Fruit fly (Drosophila melanogaster) whole organism, embryonic: ENCODE data around the gene nmo.

ENCODE experiments used
- BEAF-32 ChIP-seq: fragments of 200-800 bp; sonication (Bioruptor generic); optimal IDR thresholded peaks from 3 replicates; lab custom pipeline; 2017; ENCODE audit warnings: missing biosample characterization, missing genetic modification characterization, mild to moderate bottlenecking, moderate library complexity, missing genetic modification reagents
- Bgb ChIP-seq: fragments of 200-800 bp; sonication (Bioruptor generic); IDR thresholded peaks from 2 replicates; pipeline ENCODE4 v1.3.6; 2022; ENCODE audit warnings: missing biosample characterization, missing genetic modification characterization; ENCODE audit not compliant: partially characterized antibody
- Bteb2 ChIP-seq: fragments of 200-800 bp; sonication (Bioruptor generic); optimal IDR thresholded peaks from 2 replicates; lab custom pipeline; 2016; ENCODE audit warnings: missing biosample characterization, missing genetic modification characterization
- CG1024 ChIP-seq: fragments of 200-800 bp; sonication (Bioruptor generic); IDR thresholded peaks from 2 replicates; pipeline ENCODE4 v1.3.6; 2022; ENCODE audit warnings: missing biosample characterization, missing genetic modification characterization
- CG10321 ChIP-seq: fragments of 200-800 bp; sonication (Bioruptor generic); IDR thresholded peaks from 2 replicates; pipeline ENCODE4 v1.3.6; 2022; ENCODE audit warnings: missing biosample characterization, missing genetic modification characterization
- CG11560 ChIP-seq: fragments of 200-800 bp; sonication (Bioruptor generic); IDR thresholded peaks from 3 replicates; pipeline ENCODE4 v1.3.6; 2022; ENCODE audit warnings: missing biosample characterization, missing genetic modification characterization
- CG11696 ChIP-seq: fragments of 200-800 bp; sonication (Bioruptor generic); IDR thresholded peaks from 2 replicates; pipeline ENCODE4 v1.3.6; 2022; ENCODE audit warnings: missing biosample characterization, missing genetic modification characterization
- CG12744 ChIP-seq: fragments of 200-800 bp; sonication (Bioruptor generic); optimal IDR thresholded peaks from 2 replicates; lab custom pipeline; 2016; ENCODE audit warnings: missing biosample characterization, missing genetic modification characterization
- CG12942 ChIP-seq: fragments of 200-800 bp; sonication (Bioruptor generic); optimal IDR thresholded peaks from 3 replicates; lab custom pipeline; 2016; ENCODE audit warnings: missing biosample characterization, missing genetic modification characterization
- CG13894 ChIP-seq: fragments of 200-800 bp; sonication (Bioruptor generic); optimal IDR thresholded peaks from 3 replicates; lab custom pipeline; 2018; ENCODE audit warnings: missing biosample characterization, mild to moderate bottlenecking, missing genetic modification characterization, moderate library complexity
- CG17829 ChIP-seq: fragments of 200-800 bp; optimal IDR thresholded peaks from 2 replicates; lab custom pipeline; 2019; ENCODE audit warnings: missing biosample characterization, mild to moderate bottlenecking, missing genetic modification characterization, moderate library complexity
- CG2116 ChIP-seq: fragments of 200-800 bp; sonication (Bioruptor generic); optimal IDR thresholded peaks from 3 replicates; lab custom pipeline; 2018; ENCODE audit warnings: missing biosample characterization, mild to moderate bottlenecking, missing genetic modification characterization
- CG32772 ChIP-seq: fragments of 200-800 bp; sonication (Bioruptor generic); IDR thresholded peaks from 2 replicates; pipeline ENCODE4 v1.3.6; 2022; ENCODE audit warnings: missing biosample characterization, missing genetic modification characterization
- CG42726 ChIP-seq: fragments of 200-800 bp; sonication (Bioruptor generic); IDR thresholded peaks from 2 replicates; pipeline ENCODE4 v1.3.6; 2022; ENCODE audit warnings: missing biosample characterization, missing genetic modification characterization; ENCODE audit not compliant: partially characterized antibody
- CG5953 ChIP-seq: fragments of 200-800 bp; sonication (Bioruptor generic); IDR thresholded peaks from 2 replicates; pipeline ENCODE4 v1.3.6; 2022; ENCODE audit warnings: missing biosample characterization, missing genetic modification characterization
- CG6791 ChIP-seq: fragments of 200-800 bp; sonication (Bioruptor generic); IDR thresholded peaks from 3 replicates; pipeline ENCODE4 v1.3.6; 2022; ENCODE audit warnings: missing biosample characterization, missing genetic modification characterization; ENCODE audit not compliant: partially characterized antibody
- CG8290 ChIP-seq, 3 experiments: fragments of 200-800 bp; sonication (Bioruptor generic); optimal IDR thresholded peaks; 2 replicates each; lab custom pipeline; 2016 to 2019; ENCODE audit warnings: missing biosample characterization in 3 of 3, missing genetic modification characterization in 3 of 3, mild to moderate bottlenecking in 2 of 3, moderate library complexity in 1 of 3
- CG9932 ChIP-seq: fragments of 200-800 bp; sonication (Bioruptor generic); IDR thresholded peaks from 2 replicates; pipeline ENCODE4 v1.3.6; 2022; ENCODE audit warnings: missing biosample characterization, missing genetic modification characterization
- Dip2 ChIP-seq: fragments of 200-800 bp; sonication (Bioruptor generic); IDR thresholded peaks from 2 replicates; pipeline ENCODE4 v1.3.6; 2022; ENCODE audit warnings: missing biosample characterization, missing genetic modification characterization
- Max ChIP-seq: fragments of 200-800 bp; sonication (Bioruptor generic); optimal IDR thresholded peaks from 2 replicates; lab custom pipeline; 2016; ENCODE audit warnings: missing biosample characterization, mild to moderate bottlenecking, missing genetic modification characterization
- Myb ChIP-seq: fragments of 200-800 bp; sonication (Bioruptor generic); optimal IDR thresholded peaks from 2 replicates; lab custom pipeline; 2016; ENCODE audit warnings: missing biosample characterization, missing genetic modification characterization
- NfI ChIP-seq: fragments of 200-800 bp; sonication (Bioruptor generic); optimal IDR thresholded peaks from 3 replicates; lab custom pipeline; 2018; ENCODE audit warnings: missing biosample characterization, mild to moderate bottlenecking, missing genetic modification characterization, moderate library complexity
- Opbp ChIP-seq: fragments of 200-800 bp; sonication (Bioruptor generic); IDR thresholded peaks from 3 replicates; pipeline ENCODE4 v1.3.6; 2022; ENCODE audit warnings: missing biosample characterization, missing genetic modification characterization; ENCODE audit not compliant: partially characterized antibody
- Side ChIP-seq: fragments of 200-800 bp; sonication (Bioruptor generic); optimal IDR thresholded peaks from 2 replicates; lab custom pipeline; 2016; ENCODE audit warnings: missing biosample characterization, missing genetic modification characterization
- Trl ChIP-seq, 3 experiments: fragments of >200 bp in 2 of 3; fragments of 200-800 bp in 1 of 3; sonication (Bioruptor generic) in 1 of 3; optimal IDR thresholded peaks; 2 replicates in 1 of 3; 3 replicates in 2 of 3; lab custom pipeline; 2016 to 2017; ENCODE audit warnings: missing biosample characterization in 1 of 3, missing genetic modification characterization in 1 of 3
- abd-A ChIP-seq: fragments of 200-800 bp; sonication (Bioruptor generic); optimal IDR thresholded peaks from 3 replicates; lab custom pipeline; 2019; ENCODE audit warnings: missing biosample characterization, mild to moderate bottlenecking, missing genetic modification characterization, moderate library complexity
- az2 ChIP-seq: fragments of 200-800 bp; sonication (Bioruptor generic); optimal IDR thresholded peaks from 3 replicates; lab custom pipeline; 2016; ENCODE audit warnings: missing biosample characterization, missing genetic modification characterization
- croc ChIP-seq: fragments of 200-800 bp; sonication (Bioruptor generic); conservative IDR thresholded peaks from 3 replicates; pipeline ENCODE4 v1.3.6; 2022; ENCODE audit warnings: missing biosample characterization, missing genetic modification characterization
- crol ChIP-seq: fragments of 200-800 bp; sonication (Bioruptor generic); IDR thresholded peaks from 2 replicates; pipeline ENCODE4 v1.3.6; 2022; ENCODE audit warnings: missing biosample characterization, missing genetic modification characterization
- cwo ChIP-seq: fragments of 200-800 bp; sonication (Bioruptor generic); optimal IDR thresholded peaks from 3 replicates; lab custom pipeline; 2017; ENCODE audit warnings: missing biosample characterization, missing genetic modification characterization, mild to moderate bottlenecking, moderate library complexity, missing genetic modification reagents
- da ChIP-seq: fragments of 200-800 bp; sonication (Bioruptor generic); optimal IDR thresholded peaks from 2 replicates; lab custom pipeline; 2016; ENCODE audit warnings: missing biosample characterization, missing genetic modification characterization
- ems ChIP-seq: fragments of 200-800 bp; sonication (Bioruptor generic); optimal IDR thresholded peaks from 3 replicates; lab custom pipeline; 2016; ENCODE audit warnings: missing biosample characterization, missing genetic modification characterization
- exex ChIP-seq: fragments of 200-800 bp; sonication (Bioruptor generic); optimal IDR thresholded peaks from 4 replicates; lab custom pipeline; 2018; ENCODE audit warnings: missing biosample characterization, mild to moderate bottlenecking, missing genetic modification characterization, moderate library complexity
- fd96Cb ChIP-seq: fragments of 200-800 bp; sonication (Bioruptor generic); optimal IDR thresholded peaks from 2 replicates; lab custom pipeline; 2018; ENCODE audit warnings: missing biosample characterization, mild to moderate bottlenecking, missing genetic modification characterization, moderate library complexity
- fu2 ChIP-seq: fragments of 200-800 bp; sonication (Bioruptor generic); optimal IDR thresholded peaks from 2 replicates; lab custom pipeline; 2016; ENCODE audit warnings: missing biosample characterization, missing genetic modification characterization
- mam ChIP-seq: fragments of 200-800 bp; sonication (Bioruptor generic); optimal IDR thresholded peaks from 3 replicates; lab custom pipeline; 2016; ENCODE audit warnings: missing biosample characterization, missing genetic modification characterization
- oc ChIP-seq: fragments of 200-800 bp; sonication (Bioruptor generic); optimal IDR thresholded peaks from 2 replicates; lab custom pipeline; 2018; ENCODE audit warnings: missing biosample characterization, mild to moderate bottlenecking, missing genetic modification characterization, moderate library complexity
- pb ChIP-seq: fragments of 200-800 bp; sonication (Bioruptor generic); optimal IDR thresholded peaks from 3 replicates; lab custom pipeline; 2016; ENCODE audit warnings: missing biosample characterization, missing genetic modification characterization
- pros ChIP-seq: fragments of 200-800 bp; sonication (Bioruptor generic); optimal IDR thresholded peaks from 3 replicates; lab custom pipeline; 2019; ENCODE audit warnings: missing biosample characterization, mild to moderate bottlenecking, missing genetic modification characterization, moderate library complexity
- pzg ChIP-seq: fragments of 200-800 bp; sonication (Bioruptor generic); optimal IDR thresholded peaks from 3 replicates; lab custom pipeline; 2018; ENCODE audit warnings: missing biosample characterization, mild to moderate bottlenecking, missing genetic modification characterization, moderate library complexity
- ro ChIP-seq: fragments of 200-800 bp; sonication (Bioruptor generic); IDR thresholded peaks from 2 replicates; pipeline ENCODE4 v1.3.6; 2022; ENCODE audit warnings: missing biosample characterization, missing genetic modification characterization
- sc ChIP-seq, 3 experiments: fragments of >200 bp in 2 of 3; fragments of 200-800 bp in 1 of 3; sonication (Bioruptor generic) in 1 of 3; optimal IDR thresholded peaks; 2 replicates in 2 of 3; 3 replicates in 1 of 3; lab custom pipeline; 2017; ENCODE audit warnings: mild to moderate bottlenecking in 1 of 3, missing biosample characterization in 1 of 3, missing genetic modification characterization in 1 of 3, missing genetic modification reagents in 1 of 3
- slp2 ChIP-seq: fragments of 200-800 bp; sonication (Bioruptor generic); optimal IDR thresholded peaks from 2 replicates; lab custom pipeline; 2016; ENCODE audit warnings: missing biosample characterization, missing genetic modification characterization
- sug ChIP-seq: fragments of 200-800 bp; optimal IDR thresholded peaks from 2 replicates; lab custom pipeline; 2019; ENCODE audit warnings: missing biosample characterization, mild to moderate bottlenecking, missing genetic modification characterization, moderate library complexity
- unc-4 ChIP-seq: fragments of 200-800 bp; sonication (Bioruptor generic); IDR thresholded peaks from 2 replicates; pipeline ENCODE4 v1.3.6; 2022; ENCODE audit warnings: missing biosample characterization, missing genetic modification characterization; ENCODE audit not compliant: partially characterized antibody
- vvl ChIP-seq: fragments of 200-800 bp; sonication (Bioruptor generic); IDR thresholded peaks from 2 replicates; pipeline ENCODE4 v1.3.6; 2022; ENCODE audit warnings: missing biosample characterization, missing genetic modification characterization
- wdn ChIP-seq: fragments of 200-800 bp; sonication (Bioruptor generic); IDR thresholded peaks from 2 replicates; pipeline ENCODE4 v1.3.6; 2022; ENCODE audit warnings: missing biosample characterization, missing genetic modification characterization
- wek ChIP-seq: fragments of 200-800 bp; sonication (Bioruptor generic); optimal IDR thresholded peaks from 3 replicates; lab custom pipeline; 2018; ENCODE audit warnings: missing biosample characterization, mild to moderate bottlenecking, missing genetic modification characterization, moderate library complexity
- wor ChIP-seq: fragments of 200-800 bp; sonication (Bioruptor generic); IDR thresholded peaks from 2 replicates; pipeline ENCODE4 v1.3.6; 2022; ENCODE audit warnings: missing biosample characterization, missing genetic modification characterization
- zfh1 ChIP-seq: fragments of 200-800 bp; sonication (Bioruptor generic); IDR thresholded peaks from 3 replicates; pipeline ENCODE4 v1.3.6; 2022; ENCODE audit warnings: missing biosample characterization, missing genetic modification characterization

Gene nmo

dm6 chr3L:7958590-7959180, 20.2 kb upstream of the nmo start (continued):
- no peak for TF ChIP-seq cwo
- TF ChIP-seq fu2 = no peak
- TF ChIP-seq abd-A = peak; percentile 98
- no peak for TF ChIP-seq slp2 (GFP tag; lab: Kevin White, UChicago)
- no peak for TF ChIP-seq fd96Cb (tag; lab: Kevin White, UChicago)
- TF ChIP-seq crol (GFP tag; lab: Robert Waterston, UW) = peak; percentile 86
- no peak for TF ChIP-seq pb
- TF ChIP-seq CG5953 (GFP tag; lab: Robert Waterston, UW) = no peak
- TF ChIP-seq CG10321 (GFP tag; lab: Robert Waterston, UW) = peak; percentile 74
- no peak for TF ChIP-seq zfh1 (GFP tag; lab: Robert Waterston, UW)
- peak; percentile 80 for TF ChIP-seq exex
- no peak for TF ChIP-seq BEAF-32 (GFP tag; lab: Kevin White, UChicago)
- no peak for TF ChIP-seq pros
- TF ChIP-seq CG13894 (tag; lab: Kevin White, UChicago) = peak; percentile 23
- no peak for TF ChIP-seq CG6791 (GFP tag; lab: Robert Waterston, UW)
- no peak for TF ChIP-seq croc (GFP tag; lab: Robert Waterston, UW)
- TF ChIP-seq ro (GFP tag; lab: Robert Waterston, UW) = no peak
- no peak for TF ChIP-seq ems (GFP tag; lab: Kevin White, UChicago)
- no peak for TF ChIP-seq Opbp (GFP tag; lab: Robert Waterston, UW)
- no peak for TF ChIP-seq NfI (GFP tag; lab: Kevin White, UChicago)
- no peak for TF ChIP-seq unc-4 (GFP tag; lab: Robert Waterston, UW)
- no peak for TF ChIP-seq wor
- TF ChIP-seq CG9932 (GFP tag; lab: Robert Waterston, UW) = no peak
- TF ChIP-seq CG12942 (GFP tag; lab: Kevin White, UChicago) = no peak
- TF ChIP-seq CG42726 (GFP tag; lab: Robert Waterston, UW) = no peak
- TF ChIP-seq vvl = no peak
- no peak for TF ChIP-seq wdn (GFP tag; lab: Robert Waterston, UW)
- no peak for TF ChIP-seq az2 (GFP tag; lab: Kevin White, UChicago)
- TF ChIP-seq Dip2 (GFP tag; lab: Robert Waterston, UW) = no peak
- TF ChIP-seq Max (GFP tag; lab: Kevin White, UChicago) = no peak
- no peak for TF ChIP-seq wek (GFP tag; lab: Kevin White, UChicago)
- TF ChIP-seq oc = peak; percentile 8
- TF ChIP-seq CG17829 (tag; lab: Kevin White, UChicago) = no peak
- no peak for TF ChIP-seq CG8290 (GFP tag; optimal IDR thresholded peaks at IDR 0.05; lab: Kevin White, UChicago)
- no peak for TF ChIP-seq CG8290 (tag; optimal IDR thresholded peaks at IDR 0.05; lab: Kevin White, UChicago)
- TF ChIP-seq Trl (optimal IDR thresholded peaks at IDR 0.05; lab: Kevin White, UChicago) = no peak
- TF ChIP-seq Trl (GFP tag; optimal IDR thresholded peaks at IDR 0.05; lab: Kevin White, UChicago) = no peak
- no peak for TF ChIP-seq Side (GFP tag; lab: Kevin White, UChicago)
- no peak for TF ChIP-seq sc (optimal IDR thresholded peaks at IDR 0.05; lab: Kevin White, UChicago)
- no peak for TF ChIP-seq sc (GFP tag; optimal IDR thresholded peaks at IDR 0.05; lab: Kevin White, UChicago)
- no peak for TF ChIP-seq CG2116
- TF ChIP-seq da (GFP tag; lab: Kevin White, UChicago) = no peak
- TF ChIP-seq Bteb2 = no peak
- no peak for TF ChIP-seq sug (tag; lab: Kevin White, UChicago)
- TF ChIP-seq CG11560 (tag; lab: Robert Waterston, UW) = no peak
- no peak for TF ChIP-seq mam (GFP tag; lab: Kevin White, UChicago)
- no peak for TF ChIP-seq CG1024 (GFP tag; lab: Robert Waterston, UW)
- TF ChIP-seq Myb (GFP tag; lab: Kevin White, UChicago) = no peak
- TF ChIP-seq CG11696 (GFP tag; lab: Robert Waterston, UW) = no peak
- TF ChIP-seq Bgb (GFP tag; lab: Robert Waterston, UW) = no peak
- no peak for TF ChIP-seq pzg
- TF ChIP-seq CG12744 (GFP tag; lab: Kevin White, UChicago) = no peak
- no peak for TF ChIP-seq CG32772 (GFP tag; lab: Robert Waterston, UW)
